Worm (Caenorhabditis elegans): ENCODE data around the gene F35D11.3.

The F35D11.3 gene

DNA sequence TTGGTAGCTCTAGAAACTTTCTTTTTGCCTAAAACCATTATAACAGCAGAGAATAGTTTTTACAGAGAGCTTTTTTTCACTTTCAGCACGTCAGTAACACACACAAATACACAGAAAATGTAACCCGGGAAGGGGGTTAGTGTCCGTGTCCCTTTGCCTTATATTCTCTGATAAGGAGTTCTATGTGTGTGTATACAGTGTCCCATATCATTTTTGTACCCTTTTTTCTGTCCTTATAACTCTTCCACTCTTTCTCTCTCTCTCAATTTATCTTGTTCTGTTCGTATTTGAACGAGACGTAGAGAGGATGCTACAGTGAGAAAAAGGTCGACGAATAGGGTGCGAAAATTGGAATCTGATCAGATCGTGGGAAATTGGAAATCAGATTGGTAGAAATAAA, 9.4 kb upstream of the F35D11.3 start:
- TF ChIP-seq ekl-4 (GFP tag; IDR thresholded peaks at IDR 0.05) (no peak), cebp-1 (GFP tag; IDR thresholded peaks at IDR 0.05) (no peak), cebp-1 (tag; optimal IDR thresholded peaks at IDR 0.05) (peak; percentile 34), let-526 (GFP tag; IDR thresholded peaks at IDR 0.05) (no peak), nhr-80 (tag; optimal IDR thresholded peaks at IDR 0.05) (peak; percentile 86), ztf-26 (tag; optimal IDR thresholded peaks at IDR 0.05) (no peak), lin-35 (GFP tag; optimal IDR thresholded peaks at IDR 0.05) (no peak), lin-26 (GFP tag; IDR thresholded peaks at IDR 0.05) (no peak), attf-6 (GFP tag; IDR thresholded peaks at IDR 0.05) (no peak), ets-4 (GFP tag; optimal IDR thresholded peaks at IDR 0.05) (peak; percentile 69), snpc-4 (GFP tag; optimal IDR thresholded peaks at IDR 0.05) (no peak), snpc-4 (tag; optimal IDR thresholded peaks at IDR 0.05) (no peak), F33H1.4 (GFP tag; IDR thresholded peaks at IDR 0.05) (no peak), Y53G8AR.9 (GFP tag; conservative IDR thresholded peaks at IDR 0.05) (no peak)

DNA sequence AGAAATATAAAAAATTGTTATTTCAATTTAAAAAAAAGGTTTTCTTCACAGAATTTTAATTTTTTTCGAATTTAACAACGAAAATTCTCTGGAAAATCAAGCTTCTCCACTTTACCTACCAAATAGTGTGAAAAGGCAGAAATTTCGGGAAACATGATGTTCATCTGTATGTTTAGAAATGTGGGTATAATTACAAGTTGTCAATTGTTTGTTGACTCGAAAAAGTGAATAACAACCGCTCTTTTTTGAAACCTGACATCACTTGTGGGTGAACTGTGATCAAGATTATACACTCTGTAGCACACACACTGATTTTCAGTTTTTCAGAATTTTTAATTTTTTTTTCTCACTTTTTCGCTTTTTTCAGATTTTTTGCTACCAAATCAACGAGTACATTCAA, 8.3 kb upstream of the F35D11.3 start:
- TF ChIP-seq ceh-100 (GFP tag; IDR thresholded peaks at IDR 0.05) (no peak), lag-1 (GFP tag; IDR thresholded peaks at IDR 0.05) (no peak), F57A8.1 (GFP tag; optimal IDR thresholded peaks at IDR 0.05) (no peak), dpff-1 (tag; optimal IDR thresholded peaks at IDR 0.05) (no peak), fkh-3 (tag; optimal IDR thresholded peaks at IDR 0.05) (no peak), somi-1 (GFP tag; optimal IDR thresholded peaks at IDR 0.05) (no peak), tbx-9 (tag; optimal IDR thresholded peaks at IDR 0.05; ENCODE audit: borderline replicate concordance) (no peak), aptf-3 (GFP tag; IDR thresholded peaks at IDR 0.05) (no peak), ZK185.1 (tag; optimal IDR thresholded peaks at IDR 0.05; ENCODE audit: poor library complexity, severe bottlenecking) (no peak)

ce11 chrII:4600276-4600675, 7.9 kb upstream of the F35D11.3 start:
- TF ChIP-seq lin-40 (tag; optimal IDR thresholded peaks at IDR 0.05) (peak; percentile 14), B0035.1 (tag; optimal IDR thresholded peaks at IDR 0.05) (no peak), Y56A3A.18 (GFP tag; IDR thresholded peaks at IDR 0.05) (no peak), ztf-26 (tag; optimal IDR thresholded peaks at IDR 0.05) (peak; percentile 31)

- TF ChIP-seq nfyb-1 (GFP tag; IDR thresholded peaks at IDR 0.05) (peak; percentile 70; the same call in 1 of the 2 replicates), F39B2.1 (GFP tag; IDR thresholded peaks at IDR 0.05) (no peak)
Observed at ce11 chrII:4600818-4601217, 7.4 kb upstream of the F35D11.3 start.

DNA sequence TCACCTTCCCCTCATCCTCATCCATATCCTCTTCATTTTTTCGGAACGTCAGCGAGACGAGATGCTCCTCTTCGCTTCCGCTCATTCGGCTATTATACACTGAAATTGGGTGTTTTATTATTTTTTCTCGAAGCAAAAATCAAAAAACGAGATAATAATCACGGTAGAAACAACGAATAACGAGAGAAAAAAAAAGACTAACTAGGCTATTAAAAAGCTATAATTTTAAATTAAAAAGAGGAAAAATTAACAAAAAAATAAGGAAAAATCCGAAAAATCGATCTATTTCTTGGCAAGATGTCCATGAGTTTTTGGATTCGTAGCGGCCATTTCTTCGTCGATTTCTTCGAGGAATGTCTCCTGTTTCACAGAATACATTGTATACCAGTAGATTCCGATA, 6.9 kb upstream of the F35D11.3 start, which contains the start of gene ipla-1:
Gene ipla-1, minus strand, starts transcription at position 101 of the 400 bp plus-strand sequence.
- 0 out of 2 replicates have a peak, but pooled peaks have one; percentile 24 for TF ChIP-seq pbrm-1 (GFP tag; IDR thresholded peaks at IDR 0.05)
- no peak for TF ChIP-seq B0019.2 (GFP tag; conservative IDR thresholded peaks at IDR 0.05)

- TF ChIP-seq F39B2.1 (GFP tag; IDR thresholded peaks at IDR 0.05): no peak
- no peak for TF ChIP-seq ztf-6 (GFP tag; IDR thresholded peaks at IDR 0.05)
- TF ChIP-seq Y79H2A.3 (GFP tag; conservative IDR thresholded peaks at IDR 0.05): no peak
- no peak for TF ChIP-seq pha-4 (tag; optimal IDR thresholded peaks at IDR 0.05)
- TF ChIP-seq lin-40 (tag; optimal IDR thresholded peaks at IDR 0.05): no peak
- no peak for TF ChIP-seq hmg-20 (GFP tag; IDR thresholded peaks at IDR 0.05)
- no peak for TF ChIP-seq Y56A3A.18 (GFP tag; IDR thresholded peaks at IDR 0.05)
- TF ChIP-seq rpc-1 (optimal IDR thresholded peaks at IDR 0.05): no peak
- no peak for TF ChIP-seq rpc-1 (tag; optimal IDR thresholded peaks at IDR 0.05)
- TF ChIP-seq lin-35 (GFP tag; optimal IDR thresholded peaks at IDR 0.05): no peak
- no peak for TF ChIP-seq B0336.3 (GFP tag; IDR thresholded peaks at IDR 0.05)
- TF ChIP-seq zim-3 (tag; optimal IDR thresholded peaks at IDR 0.05): no peak
- no peak for TF ChIP-seq mel-28 (tag; optimal IDR thresholded peaks at IDR 0.05; ENCODE audit: borderline replicate concordance)
- TF ChIP-seq snpc-1.1 (tag; optimal IDR thresholded peaks at IDR 0.05; ENCODE audit: insufficient read depth): no peak
- no peak for TF ChIP-seq xnd-1 (tag; optimal IDR thresholded peaks at IDR 0.05)
Observed at ce11 chrII:4602533-4602932, 5.6 kb upstream of the F35D11.3 start, which contains the start of gene coa-3. Gene coa-3, minus strand, starts transcription at chrII:4602633.
